Worm (Caenorhabditis elegans) whole organism, young adult: Measurements from ENCODE around the gene F48A11.4.

Experiments
- cebp-1 ChIP-seq, 2 experiments: fragments of 200-800 bp in 1 of 2; sonication (Bioruptor generic) in 1 of 2; sonication (generic microtip) in 1 of 2; IDR thresholded peaks in 1 of 2; optimal IDR thresholded peaks in 1 of 2; 2 replicates each; pipeline versions ENCODE4 v1.3.6 to Lab custom; 2017 to 2022; ENCODE audit warnings: missing compliant biosample characterization in 2 of 2, missing genetic modification characterization in 2 of 2, mild to moderate bottlenecking in 1 of 2, missing genetic modification reagents in 1 of 2, moderate library complexity in 1 of 2
- dpl-1 ChIP-seq: fragments of 150-350 bp; optimal IDR thresholded peaks from 2 replicates; lab custom pipeline; 2014; ENCODE audit warnings: missing biosample characterization, missing genetic modification reagents, missing genetic modification characterization
- egl-18 ChIP-seq: fragments of 200-800 bp; sonication (Bioruptor generic); IDR thresholded peaks from 2 replicates; pipeline ENCODE4 v1.3.6; 2022; ENCODE audit warnings: missing genetic modification reagents, missing genetic modification characterization, missing compliant biosample characterization
- lin-35 ChIP-seq, 3 experiments: fragments of 150-350 bp in 2 of 3; sonication (generic microtip) in 1 of 3; optimal IDR thresholded peaks; 2 replicates each; lab custom pipeline; 2014 to 2018; ENCODE audit warnings: missing biosample characterization in 3 of 3, missing genetic modification characterization in 3 of 3, missing genetic modification reagents in 3 of 3
- nfya-1 ChIP-seq: sonication (generic microtip); optimal IDR thresholded peaks from 2 replicates; lab custom pipeline; 2017; ENCODE audit warnings: antibody characterized with exemption, missing compliant biosample characterization, missing genetic modification characterization, borderline replicate concordance; ENCODE audit not compliant: insufficient read depth
- pha-4 ChIP-seq: fragments of 150-350 bp; sonication (generic microtip); optimal IDR thresholded peaks from 2 replicates; lab custom pipeline; 2014; ENCODE audit warnings: missing biosample characterization, missing genetic modification reagents, missing genetic modification characterization
- snpc-4 ChIP-seq, 5 experiments: fragments of 150-350 bp in 1 of 5; sonication (generic microtip) in 4 of 5; optimal IDR thresholded peaks; 2 replicates each; lab custom pipeline; 2014 to 2018; ENCODE audit warnings: missing genetic modification characterization in 5 of 5, missing biosample characterization in 3 of 5, antibody characterized with exemption in 2 of 5, mild to moderate bottlenecking in 2 of 5, missing compliant biosample characterization in 2 of 5, missing genotype in 2 of 5, moderate library complexity in 2 of 5, missing genetic modification reagents in 1 of 5
- unc-62 ChIP-seq: fragments of 150-350 bp; optimal IDR thresholded peaks from 2 replicates; lab custom pipeline; 2014; ENCODE audit warnings: missing biosample characterization, missing genetic modification reagents, missing genetic modification characterization

- TF ChIP-seq unc-62 (GFP tag; lab: Kevin White, UChicago) (no peak), nfya-1 (tag; lab: Kevin White, UChicago) (no peak), cebp-1 (GFP tag; IDR thresholded peaks at IDR 0.05; lab: Robert Waterston, UW) (peak; percentile 59; the same call in 1 of the 2 replicates), cebp-1 (tag; optimal IDR thresholded peaks at IDR 0.05; lab: Kevin White, UChicago) (no peak), egl-18 (GFP tag; lab: Robert Waterston, UW) (no peak), dpl-1 (GFP tag; lab: Kevin White, UChicago) (peak; percentile 79), lin-35 (GFP tag; optimal IDR thresholded peaks at IDR 0.05; lab: Kevin White, UChicago) (peak in 1 of 3 experiments; percentile 94), snpc-4 (GFP tag; optimal IDR thresholded peaks at IDR 0.05; lab: Kevin White, UChicago) (peak; percentile 14), snpc-4 (tag; optimal IDR thresholded peaks at IDR 0.05; lab: Kevin White, UChicago) (peak in 2 of 4 experiments; percentile 57 to 86), pha-4 (peak; percentile 65)
These were observed 38.7 kb upstream of the F48A11.4 start for ce11 chrII:255124-255523.
